Fruit fly (Drosophila melanogaster): ENCODE results near the gene ACXD.

ACXD gene

dm6 chr3L:2257412-2257862 lies 20.0 kb downstream of the ACXD start, which contains the start of the genes CG1275 and Elp5 (continued):
- TF ChIP-seq B-H2 (GFP tag; optimal IDR thresholded peaks at IDR 0.05), result peak; percentile 98
- peak; percentile 75 for TF ChIP-seq bigmax (GFP tag; optimal IDR thresholded peaks at IDR 0.05)
- peak; percentile 99 for TF ChIP-seq CoRest (tag; optimal IDR thresholded peaks at IDR 0.05)
- TF ChIP-seq CG2875 (GFP tag; optimal IDR thresholded peaks at IDR 0.05), result peak; percentile 97
- peak; percentile 97 for TF ChIP-seq maf-S (GFP tag; optimal IDR thresholded peaks at IDR 0.05)
- TF ChIP-seq NK7.1 (GFP tag; optimal IDR thresholded peaks at IDR 0.05), result peak; percentile 93
- TF ChIP-seq Hmx (GFP tag; optimal IDR thresholded peaks at IDR 0.05), result peak; percentile 95
- TF ChIP-seq Eip74EF (GFP tag; optimal IDR thresholded peaks at IDR 0.05), result peak in 1 of 2 experiments; percentile 95
- TF ChIP-seq Lpt (GFP tag; optimal IDR thresholded peaks at IDR 0.05), result no peak
- TF ChIP-seq disco-r (GFP tag; optimal IDR thresholded peaks at IDR 0.05), result peak; percentile 95
- peak; percentile 84 for TF ChIP-seq Jarid2 (GFP tag; optimal IDR thresholded peaks at IDR 0.05)
- no peak for TF ChIP-seq yki (optimal IDR thresholded peaks at IDR 0.05)
- peak; percentile 76 for TF ChIP-seq CG14965 (GFP tag; optimal IDR thresholded peaks at IDR 0.05; ENCODE audit: borderline replicate concordance)
- TF ChIP-seq Oli (tag; optimal IDR thresholded peaks at IDR 0.05), result peak; percentile 98
- TF ChIP-seq fd96Cb (tag; optimal IDR thresholded peaks at IDR 0.05), result peak; percentile 96
- TF ChIP-seq NfI (GFP tag; optimal IDR thresholded peaks at IDR 0.05), result peak; percentile 99
- peak; percentile 92 for TF ChIP-seq Spps (tag; optimal IDR thresholded peaks at IDR 0.05)
- TF ChIP-seq CG12071 (GFP tag; optimal IDR thresholded peaks at IDR 0.05), result peak; percentile 92
- TF ChIP-seq prd (optimal IDR thresholded peaks at IDR 0.05), result no peak
- peak; percentile 100 for TF ChIP-seq prd (GFP tag; IDR thresholded peaks at IDR 0.05)
- peak; percentile 90 for TF ChIP-seq CG6683 (GFP tag; optimal IDR thresholded peaks at IDR 0.05)
- peak; percentile 99 for TF ChIP-seq NFAT (GFP tag; IDR thresholded peaks at IDR 0.05)
- no peak for TF ChIP-seq CG8478 (optimal IDR thresholded peaks at IDR 0.05)
- TF ChIP-seq usp (GFP tag; optimal IDR thresholded peaks at IDR 0.05), result no peak
- peak; percentile 97 for TF ChIP-seq CG1529 (GFP tag; optimal IDR thresholded peaks at IDR 0.05)
- TF ChIP-seq Deaf1 (tag; optimal IDR thresholded peaks at IDR 0.05), result peak; percentile 81
- peak; percentile 99 for TF ChIP-seq Aef1 (GFP tag; IDR thresholded peaks at IDR 0.05)
- peak; percentile 99 for TF ChIP-seq Dbx (GFP tag; IDR thresholded peaks at IDR 0.05)
- TF ChIP-seq Scr (GFP tag; IDR thresholded peaks at IDR 0.05; ENCODE audit: partially characterized antibody), result 0 out of 2 replicates have a peak, but pooled peaks have one; percentile 19
- peak; percentile 96 for TF ChIP-seq CG11504 (tag; optimal IDR thresholded peaks at IDR 0.05)
- peak; percentile 97 for TF ChIP-seq CG12942 (GFP tag; optimal IDR thresholded peaks at IDR 0.05)
- TF ChIP-seq Vsx1 (GFP tag; optimal IDR thresholded peaks at IDR 0.05), result peak; percentile 96
- TF ChIP-seq CG32772 (GFP tag; IDR thresholded peaks at IDR 0.05), result peak; percentile 100
- TF ChIP-seq Six4 (GFP tag; optimal IDR thresholded peaks at IDR 0.05), result peak; percentile 95
- peak; percentile 97 for TF ChIP-seq CG18619 (GFP tag; optimal IDR thresholded peaks at IDR 0.05)
- peak; percentile 99 for TF ChIP-seq C15 (GFP tag; IDR thresholded peaks at IDR 0.05)
- peak; percentile 99 for TF ChIP-seq Sox102F (GFP tag; optimal IDR thresholded peaks at IDR 0.05)
- peak; percentile 100 for TF ChIP-seq ken (GFP tag; IDR thresholded peaks at IDR 0.05)
- TF ChIP-seq emc (GFP tag; optimal IDR thresholded peaks at IDR 0.05), result peak; percentile 91
- TF ChIP-seq CG2129 (GFP tag; IDR thresholded peaks at IDR 0.05; ENCODE audit: partially characterized antibody), result no peak
- TF ChIP-seq ro (GFP tag; IDR thresholded peaks at IDR 0.05), result peak; percentile 98
- TF ChIP-seq dm (GFP tag; optimal IDR thresholded peaks at IDR 0.05), result peak; percentile 93
- TF ChIP-seq ranshi (GFP tag; IDR thresholded peaks at IDR 0.05), result peak; percentile 100
- 0 out of 2 replicates have a peak, but pooled peaks have one; percentile 26 for TF ChIP-seq nerfin-2 (GFP tag; IDR thresholded peaks at IDR 0.05; ENCODE audit: partially characterized antibody)
- TF ChIP-seq vnd (GFP tag; IDR thresholded peaks at IDR 0.05; ENCODE audit: partially characterized antibody), result no peak
- peak; percentile 97 for TF ChIP-seq gcm (GFP tag; optimal IDR thresholded peaks at IDR 0.05)
- TF ChIP-seq E2f2 (GFP tag; IDR thresholded peaks at IDR 0.05), result peak; percentile 93
- peak; percentile 99 for TF ChIP-seq Hsf (GFP tag; optimal IDR thresholded peaks at IDR 0.05)
- TF ChIP-seq Dp (GFP tag; optimal IDR thresholded peaks at IDR 0.05), result peak; percentile 64
- peak; percentile 94 for TF ChIP-seq jumu (GFP tag; optimal IDR thresholded peaks at IDR 0.05)
- TF ChIP-seq gem (tag; optimal IDR thresholded peaks at IDR 0.05), result peak; percentile 99
